Fruit fly (Drosophila melanogaster) whole organism, wandering third instar larva: ENCODE data around the gene fliI.

Experiments used
- Abd-B ChIP-seq: fragments of >200 bp; optimal IDR thresholded peaks from 2 replicates; lab custom pipeline; 2017; ENCODE audit warnings: missing biosample characterization, missing genetic modification characterization
- CG9705 ChIP-seq: fragments of 200-800 bp; sonication (Bioruptor generic); optimal IDR thresholded peaks from 2 replicates; lab custom pipeline; 2018; ENCODE audit warnings: missing biosample characterization, mild to moderate bottlenecking, missing genetic modification characterization
- Hnf4 ChIP-seq: fragments of 200-800 bp; sonication (Bioruptor generic); optimal IDR thresholded peaks from 2 replicates; lab custom pipeline; 2016; ENCODE audit warnings: missing biosample characterization, mild to moderate bottlenecking, missing genetic modification characterization
- Hr83 ChIP-seq: fragments of 200-300 bp; sonication (Bioruptor generic); optimal IDR thresholded peaks from 2 replicates; lab custom pipeline; 2016; ENCODE audit warnings: missing biosample characterization, mild to moderate bottlenecking, missing genetic modification characterization, moderate library complexity; ENCODE audit not compliant: poor library complexity, severe bottlenecking
- Myc ChIP-seq: fragments of >200 bp; optimal IDR thresholded peaks from 2 replicates; lab custom pipeline; 2017
- Sp1 ChIP-seq: fragments of 200-800 bp; sonication (Bioruptor generic); optimal IDR thresholded peaks from 3 replicates; lab custom pipeline; 2019; ENCODE audit warnings: missing biosample characterization, mild to moderate bottlenecking, missing genetic modification characterization, moderate library complexity
- Vsx2 ChIP-seq: fragments of 200-300, 225-300 bp; sonication (Bioruptor generic); optimal IDR thresholded peaks from 2 replicates; lab custom pipeline; 2018; ENCODE audit warnings: missing biosample characterization, missing genetic modification characterization; ENCODE audit not compliant: partially characterized antibody
- br ChIP-seq: fragments of 200-800 bp; sonication (Bioruptor generic); optimal IDR thresholded peaks from 2 replicates; lab custom pipeline; 2016; ENCODE audit warnings: missing biosample characterization, missing genetic modification characterization
- h ChIP-seq: fragments of 200-800 bp; sonication (Bioruptor generic); optimal IDR thresholded peaks from 3 replicates; lab custom pipeline; 2016; ENCODE audit warnings: missing biosample characterization, mild to moderate bottlenecking, missing genetic modification characterization
- lola ChIP-seq: fragments of >200 bp; optimal IDR thresholded peaks from 2 replicates; lab custom pipeline; 2017; ENCODE audit warnings: missing biosample characterization, missing genetic modification characterization
- psq ChIP-seq: fragments of 200-800 bp; sonication (Bioruptor generic); optimal IDR thresholded peaks from 3 replicates; lab custom pipeline; 2017; ENCODE audit warnings: missing biosample characterization, mild to moderate bottlenecking, missing genetic modification characterization, moderate library complexity
- usp ChIP-seq: fragments of >200 bp; optimal IDR thresholded peaks from 2 replicates; lab custom pipeline; 2017; ENCODE audit warnings: missing biosample characterization, missing genetic modification characterization

DNA sequence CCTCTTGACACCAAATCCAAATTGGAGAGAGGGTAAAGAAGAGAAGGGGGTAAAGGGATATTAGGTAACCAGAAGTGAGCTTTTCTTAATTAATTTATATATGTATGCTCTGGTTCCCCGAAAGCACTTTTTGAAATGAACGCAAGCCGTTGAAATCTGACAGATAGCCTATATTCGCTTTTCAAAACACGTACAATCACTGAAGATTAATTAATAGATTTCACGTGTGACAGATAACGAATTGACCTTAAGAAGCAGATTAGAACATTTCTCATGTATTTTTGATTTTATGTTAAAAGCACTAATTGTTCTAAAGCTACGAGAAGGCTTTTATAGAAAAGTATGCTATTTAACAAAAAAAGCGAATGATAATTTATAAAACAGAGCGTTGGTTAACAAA lies 2.5 kb upstream of the fliI start:
- TF ChIP-seq CG9705 (GFP tag; lab: Kevin White, UChicago) (no peak), br (GFP tag; lab: Kevin White, UChicago) (no peak), Myc (lab: Kevin White, UChicago) (no peak), Abd-B (GFP tag; lab: Kevin White, UChicago) (no peak), usp (no peak), lola (GFP tag; lab: Kevin White, UChicago) (no peak), Hr83 (GFP tag; lab: Kevin White, UChicago) (no peak), Hnf4 (GFP tag; lab: Kevin White, UChicago) (no peak), h (no peak), Vsx2 (no peak), Sp1 (GFP tag; lab: Kevin White, UChicago) (no peak), psq (GFP tag; lab: Kevin White, UChicago) (no peak)
